Worm (Caenorhabditis elegans) whole organism, late embryonic: ENCODE results near the gene Y50D4C.6.

Experiments
- ceh-30 ChIP-seq: fragments of 150-350 bp; optimal IDR thresholded peaks from 2 replicates; lab custom pipeline; 2014; ENCODE audit warnings: missing biosample characterization, missing genetic modification characterization
- madf-2 ChIP-seq: sonication (generic microtip); optimal IDR thresholded peaks from 2 replicates; lab custom pipeline; 2017; ENCODE audit warnings: missing genetic modification characterization, missing compliant biosample characterization
- pha-4 ChIP-seq: fragments of 150-350 bp; optimal IDR thresholded peaks from 2 replicates; lab custom pipeline; 2018; ENCODE audit warnings: missing biosample characterization, missing genetic modification reagents, missing genetic modification characterization
- unc-55 ChIP-seq: sonication (generic microtip); optimal IDR thresholded peaks from 2 replicates; lab custom pipeline; 2017; ENCODE audit warnings: missing biosample characterization, missing genetic modification reagents, missing genetic modification characterization

- no peak for TF ChIP-seq ceh-30 (tag; lab: Kevin White, UChicago)
- TF ChIP-seq unc-55 (GFP tag; lab: Kevin White, UChicago) = no peak
- no peak for TF ChIP-seq pha-4 (tag; lab: Kevin White, UChicago)
- TF ChIP-seq madf-2 (tag; lab: Kevin White, UChicago) = no peak
Observed at ce11 chrV:915716-916115, 33.9 kb downstream of the Y50D4C.6 start.
